Worm (Caenorhabditis elegans): ENCODE results near the gene C06B3.16.

- TF ChIP-seq cog-1 (tag; optimal IDR thresholded peaks at IDR 0.05), result no peak
- no peak for TF ChIP-seq T22C8.4 (GFP tag; IDR thresholded peaks at IDR 0.05)
These were observed 23.7 kb upstream of the C06B3.16 start for ce11 chrV:13907557-13908104.
